Fruit fly (Drosophila melanogaster): ENCODE measurements around the gene CG5611.

The CG5611 gene

dm6 chr3R:27656686-27657535 is 21.1 kb upstream of the CG5611 start, which contains the start of gene tau:
tau (minus strand) TSS chr3R:27656996.
- TF ChIP-seq kay (GFP tag; ENCODE audit: borderline replicate concordance): peak; percentile 71
- no peak for TF ChIP-seq pad (GFP tag; optimal IDR thresholded peaks at IDR 0.05)
- TF ChIP-seq cic (GFP tag; optimal IDR thresholded peaks at IDR 0.05): peak; percentile 16

- TF ChIP-seq CG11617 (GFP tag; optimal IDR thresholded peaks at IDR 0.05) (no peak), CG5204 (GFP tag; optimal IDR thresholded peaks at IDR 0.05) (peak; percentile 10)
Observed at dm6 chr3R:27655109-27655508, 19.2 kb upstream of the CG5611 start.

DNA sequence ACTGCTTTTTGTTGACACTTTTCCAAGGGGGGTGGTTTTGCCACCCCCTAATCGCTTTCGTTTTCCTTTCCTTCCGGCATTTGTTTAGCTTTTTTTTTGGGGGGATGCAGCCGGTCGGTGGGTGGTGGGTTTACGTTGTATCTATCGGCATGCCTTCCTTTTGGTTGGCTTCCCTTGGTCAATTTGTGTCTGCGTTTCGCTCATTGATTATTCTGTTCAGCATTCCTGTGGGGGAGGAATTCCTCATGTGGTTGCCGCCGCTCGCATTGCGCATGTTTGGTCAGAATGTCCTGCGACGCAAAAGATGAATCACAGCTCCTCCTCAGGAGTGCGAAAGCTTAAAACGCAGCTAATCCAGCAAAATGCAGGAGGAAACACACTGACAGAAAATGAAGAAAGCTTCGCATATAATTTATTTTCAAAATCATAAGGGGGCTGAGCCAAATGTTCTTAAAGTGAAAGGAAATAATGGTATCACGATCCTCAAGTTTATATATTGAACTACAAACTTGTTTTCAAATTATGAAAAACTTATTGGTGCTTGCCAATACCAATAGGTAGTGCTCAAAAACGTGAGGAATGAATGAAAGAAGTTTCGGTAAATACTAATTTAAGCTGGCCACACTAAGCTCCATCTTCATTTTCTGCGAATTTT is 16.4 kb upstream of the CG5611 start, which contains the start of gene RpS10a:
Gene RpS10a (plus strand): TSS at position 605 of the 655 bp plus-strand sequence.
- TF ChIP-seq ovo (GFP tag; optimal IDR thresholded peaks at IDR 0.05) (no peak), tj (GFP tag; optimal IDR thresholded peaks at IDR 0.05) (no peak), CG12768 (GFP tag; optimal IDR thresholded peaks at IDR 0.05) (no peak), CG7045 (GFP tag; optimal IDR thresholded peaks at IDR 0.05) (no peak), CG7101 (tag; optimal IDR thresholded peaks at IDR 0.05) (no peak), bab1 (GFP tag; optimal IDR thresholded peaks at IDR 0.05) (no peak), toe (GFP tag; optimal IDR thresholded peaks at IDR 0.05) (no peak), pad (GFP tag; optimal IDR thresholded peaks at IDR 0.05) (no peak), Clk (GFP tag; optimal IDR thresholded peaks at IDR 0.05) (no peak), CG1620 (GFP tag; optimal IDR thresholded peaks at IDR 0.05) (no peak), cnc (optimal IDR thresholded peaks at IDR 0.05) (no peak), CG33017 (tag; optimal IDR thresholded peaks at IDR 0.05) (no peak), kay (GFP tag; ENCODE audit: borderline replicate concordance) (no peak), CG5204 (GFP tag; optimal IDR thresholded peaks at IDR 0.05) (no peak), CG11617 (GFP tag; optimal IDR thresholded peaks at IDR 0.05) (no peak), Hr96 (GFP tag; optimal IDR thresholded peaks at IDR 0.05) (no peak), CG14711 (tag; optimal IDR thresholded peaks at IDR 0.05) (no peak), Crg-1 (GFP tag; optimal IDR thresholded peaks at IDR 0.05) (no peak), cic (GFP tag; optimal IDR thresholded peaks at IDR 0.05) (no peak), Mnt (GFP tag; optimal IDR thresholded peaks at IDR 0.05) (no peak)

DNA sequence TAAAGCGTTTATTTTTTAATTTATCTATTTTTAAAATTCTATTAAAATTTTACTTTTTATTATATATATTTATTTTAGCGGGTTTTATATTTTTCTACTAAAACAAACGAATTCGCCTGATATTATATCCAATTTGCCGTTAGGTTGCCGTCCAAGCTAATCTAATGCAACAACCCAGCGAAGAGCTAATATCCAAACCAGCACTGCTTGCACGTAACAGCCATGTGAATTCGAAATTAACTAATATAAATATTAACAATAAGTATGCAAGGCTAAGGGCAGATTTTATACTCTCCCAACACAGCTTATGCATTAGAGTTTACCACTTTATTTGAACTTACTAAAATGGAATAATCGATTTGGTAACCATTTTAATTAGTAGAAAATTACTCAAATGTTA is 15.8 kb upstream of the CG5611 start:
- TF ChIP-seq CG12768 (GFP tag; optimal IDR thresholded peaks at IDR 0.05): no peak
- no peak for TF ChIP-seq CG5204 (GFP tag; optimal IDR thresholded peaks at IDR 0.05)
- TF ChIP-seq tj (GFP tag; optimal IDR thresholded peaks at IDR 0.05): no peak
- no peak for TF ChIP-seq pad (GFP tag; optimal IDR thresholded peaks at IDR 0.05)
- no peak for TF ChIP-seq cnc (optimal IDR thresholded peaks at IDR 0.05)
- no peak for TF ChIP-seq CG7101 (tag; optimal IDR thresholded peaks at IDR 0.05)
- TF ChIP-seq Mnt (GFP tag; optimal IDR thresholded peaks at IDR 0.05): no peak
- TF ChIP-seq CG7045 (GFP tag; optimal IDR thresholded peaks at IDR 0.05): no peak
- TF ChIP-seq CG1620 (GFP tag; optimal IDR thresholded peaks at IDR 0.05): no peak
- TF ChIP-seq Crg-1 (GFP tag; optimal IDR thresholded peaks at IDR 0.05): no peak
- TF ChIP-seq toe (GFP tag; optimal IDR thresholded peaks at IDR 0.05): no peak
- TF ChIP-seq Clk (GFP tag; optimal IDR thresholded peaks at IDR 0.05): no peak
- TF ChIP-seq kay (GFP tag; ENCODE audit: borderline replicate concordance): no peak
- no peak for TF ChIP-seq cic (GFP tag; optimal IDR thresholded peaks at IDR 0.05)
- TF ChIP-seq bab1 (GFP tag; optimal IDR thresholded peaks at IDR 0.05): no peak
- TF ChIP-seq Hr96 (GFP tag; optimal IDR thresholded peaks at IDR 0.05): no peak
- no peak for TF ChIP-seq CG33017 (tag; optimal IDR thresholded peaks at IDR 0.05)
- no peak for TF ChIP-seq CG11617 (GFP tag; optimal IDR thresholded peaks at IDR 0.05)
- no peak for TF ChIP-seq CG14711 (tag; optimal IDR thresholded peaks at IDR 0.05)
- no peak for TF ChIP-seq ovo (GFP tag; optimal IDR thresholded peaks at IDR 0.05)

- TF ChIP-seq cic (GFP tag; optimal IDR thresholded peaks at IDR 0.05) (no peak), Hr96 (GFP tag; optimal IDR thresholded peaks at IDR 0.05) (no peak), kay (GFP tag; ENCODE audit: borderline replicate concordance) (no peak)
Observed at dm6 chr3R:27647817-27648216, 12.0 kb upstream of the CG5611 start.

dm6 chr3R:27643080-27643479 is 7.2 kb upstream of the CG5611 start:
- no peak for TF ChIP-seq CG7101 (tag; optimal IDR thresholded peaks at IDR 0.05)
- TF ChIP-seq CG14711 (tag; optimal IDR thresholded peaks at IDR 0.05): no peak
- no peak for TF ChIP-seq bab1 (GFP tag; optimal IDR thresholded peaks at IDR 0.05)

DNA sequence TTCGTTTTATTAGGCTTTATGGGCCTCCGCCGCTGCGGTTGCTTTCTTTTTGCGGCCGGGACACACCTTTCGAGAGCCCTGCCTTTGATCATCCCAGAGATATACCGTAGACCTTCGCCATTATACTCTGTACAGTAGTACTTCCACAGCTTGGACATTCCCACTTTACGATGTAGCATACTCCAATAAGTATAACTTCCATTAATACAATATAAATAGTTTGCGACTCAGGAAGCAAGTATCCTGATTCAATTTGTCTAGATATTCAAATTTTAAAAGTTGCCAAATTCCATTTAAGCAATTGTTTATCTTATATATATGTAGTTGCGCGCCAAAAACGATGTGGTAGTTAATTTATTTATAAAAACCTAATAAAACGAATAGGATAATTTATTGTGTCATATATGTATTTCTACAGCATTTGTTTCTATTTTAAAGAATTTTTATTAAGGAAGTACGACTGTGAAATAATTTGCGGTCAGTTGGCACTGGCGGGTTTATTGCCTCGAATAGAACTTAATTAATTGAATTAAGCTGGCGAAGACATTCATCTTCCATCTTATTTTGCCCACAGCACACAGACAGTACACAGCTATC is 1.5 kb upstream of the CG5611 start:
- TF ChIP-seq cnc (optimal IDR thresholded peaks at IDR 0.05) (no peak), CG14711 (tag; optimal IDR thresholded peaks at IDR 0.05) (no peak), Hr96 (GFP tag; optimal IDR thresholded peaks at IDR 0.05) (no peak), Mnt (GFP tag; optimal IDR thresholded peaks at IDR 0.05) (no peak), Clk (GFP tag; optimal IDR thresholded peaks at IDR 0.05) (no peak), CG7101 (tag; optimal IDR thresholded peaks at IDR 0.05) (no peak), pad (GFP tag; optimal IDR thresholded peaks at IDR 0.05) (no peak), CG11617 (GFP tag; optimal IDR thresholded peaks at IDR 0.05) (no peak), CG1620 (GFP tag; optimal IDR thresholded peaks at IDR 0.05) (no peak), kay (GFP tag; ENCODE audit: borderline replicate concordance) (no peak), Crg-1 (GFP tag; optimal IDR thresholded peaks at IDR 0.05) (no peak), CG7045 (GFP tag; optimal IDR thresholded peaks at IDR 0.05) (no peak), toe (GFP tag; optimal IDR thresholded peaks at IDR 0.05) (no peak), ovo (GFP tag; optimal IDR thresholded peaks at IDR 0.05) (no peak), CG33017 (tag; optimal IDR thresholded peaks at IDR 0.05) (no peak), cic (GFP tag; optimal IDR thresholded peaks at IDR 0.05) (no peak), tj (GFP tag; optimal IDR thresholded peaks at IDR 0.05) (no peak), bab1 (GFP tag; optimal IDR thresholded peaks at IDR 0.05) (no peak), CG12768 (GFP tag; optimal IDR thresholded peaks at IDR 0.05) (no peak)

Data from whole organism, adult.